ENCODE assay signal across 6 worm cellular contexts in the genomic region with DNA sequence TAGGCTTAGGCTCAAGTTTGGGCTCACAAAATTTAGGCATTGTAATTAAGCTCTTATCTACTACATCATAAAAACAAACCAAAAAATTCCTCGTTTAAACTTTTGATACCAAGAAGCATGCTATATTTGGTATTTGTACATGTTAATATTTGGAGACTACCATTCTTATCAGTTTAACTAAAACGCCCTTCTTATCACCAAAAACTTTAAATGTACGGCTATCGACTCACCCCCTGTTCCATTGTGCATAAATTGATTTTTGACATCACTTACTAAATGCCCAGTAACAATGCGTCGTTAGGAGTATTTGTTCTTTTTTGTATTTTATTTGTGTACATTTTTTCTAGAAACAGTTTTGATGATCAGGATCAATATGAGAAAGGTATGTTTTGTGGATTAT.
TF ChIP-seq lines count a peak whose summit lies in the region.

TSS of gene T06A1.5 (plus strand) at position 209 of the 400 bp plus-strand sequence.

TF ChIP-seq in whole organism, L1 larva, 84 proteins besides CTCF, POLR2A, EP300 and RAD21:
- TF ChIP-seq ama-1 (optimal IDR thresholded peaks at IDR 0.05; lab: Kevin White, UChicago) (no peak), ets-5 (GFP tag; IDR thresholded peaks at IDR 0.05; lab: Robert Waterston, UW) (no peak), nhr-12 (tag; optimal IDR thresholded peaks at IDR 0.05; lab: Kevin White, UChicago) (no peak), jun-1 (tag; optimal IDR thresholded peaks at IDR 0.05; lab: Kevin White, UChicago) (no peak), elt-2 (tag; optimal IDR thresholded peaks at IDR 0.05; lab: Kevin White, UChicago) (peak; percentile 75), ceh-63 (GFP tag; optimal IDR thresholded peaks at IDR 0.05; lab: Kevin White, UChicago) (no peak)

TF ChIP-seq in whole organism, L2 larva, 48 proteins besides CTCF, POLR2A, EP300 and RAD21:
- TF ChIP-seq skn-1 (tag; optimal IDR thresholded peaks at IDR 0.05; lab: Kevin White, UChicago) (no peak), ama-1 (optimal IDR thresholded peaks at IDR 0.05; lab: Kevin White, UChicago) (no peak), sma-9 (GFP tag; optimal IDR thresholded peaks at IDR 0.05; lab: Kevin White, UChicago) (peak; percentile 45), sma-9 (tag; optimal IDR thresholded peaks at IDR 0.05; lab: Kevin White, UChicago) (no peak), fos-1 (tag; optimal IDR thresholded peaks at IDR 0.05; lab: Kevin White, UChicago) (peak; percentile 84), snpc-4 (tag; optimal IDR thresholded peaks at IDR 0.05; lab: Kevin White, UChicago) (no peak), lin-13 (GFP tag; optimal IDR thresholded peaks at IDR 0.05; lab: Kevin White, UChicago) (no peak), nhr-77 (tag; optimal IDR thresholded peaks at IDR 0.05; lab: Kevin White, UChicago) (no peak), mab-5 (tag; optimal IDR thresholded peaks at IDR 0.05; lab: Kevin White, UChicago) (no peak), elt-1 (tag; optimal IDR thresholded peaks at IDR 0.05; lab: Kevin White, UChicago) (no peak)
TF ChIP-seq in whole organism, L2 larva: peak in this region for 2.

TF ChIP-seq in whole organism, L3 larva, 47 proteins besides CTCF, POLR2A, EP300 and RAD21:
- TF ChIP-seq pqm-1 (tag; optimal IDR thresholded peaks at IDR 0.05; lab: Kevin White, UChicago) (peak; percentile 89), zag-1 (tag; optimal IDR thresholded peaks at IDR 0.05; lab: Kevin White, UChicago) (no peak), elt-2 (tag; optimal IDR thresholded peaks at IDR 0.05; lab: Kevin White, UChicago) (peak; percentile 87)
TF ChIP-seq in whole organism, L3 larva: peak in this region for 2.

TF ChIP-seq in whole organism, L4 larva, 104 proteins besides CTCF, POLR2A, EP300 and RAD21:
- TF ChIP-seq nhr-28 (tag; optimal IDR thresholded peaks at IDR 0.05; lab: Kevin White, UChicago) (peak; percentile 86), lin-1 (GFP tag; IDR thresholded peaks at IDR 0.05; lab: Robert Waterston, UW) (no peak), dmd-6 (GFP tag; IDR thresholded peaks at IDR 0.05; lab: Robert Waterston, UW) (peak; percentile 61; the same call in 1 of the 2 replicates), unc-62 (GFP tag; optimal IDR thresholded peaks at IDR 0.05 in 1 of 2; lab: Kevin White, UChicago) (peak in 1 of 2 experiments; percentile 22), unc-62 (tag; optimal IDR thresholded peaks at IDR 0.05; lab: Kevin White, UChicago) (no peak), pqm-1 (tag; optimal IDR thresholded peaks at IDR 0.05; lab: Kevin White, UChicago) (peak; percentile 90), daf-16 (GFP tag; optimal IDR thresholded peaks at IDR 0.05; lab: Kevin White, UChicago) (no peak), daf-16 (tag; optimal IDR thresholded peaks at IDR 0.05; lab: Kevin White, UChicago) (peak; percentile 51), mes-2 (tag; optimal IDR thresholded peaks at IDR 0.05; lab: Kevin White, UChicago; ENCODE audit: poor library complexity, severe bottlenecking) (no peak), hlh-11 (tag; optimal IDR thresholded peaks at IDR 0.05; lab: Kevin White, UChicago) (peak; percentile 49), mxl-3 (GFP tag; optimal IDR thresholded peaks at IDR 0.05; lab: Kevin White, UChicago) (peak; percentile 1), dve-1 (tag; optimal IDR thresholded peaks at IDR 0.05; lab: Kevin White, UChicago; ENCODE audit: insufficient read depth) (peak; percentile 66)

TF ChIP-seq in whole organism, late embryonic, 69 proteins besides CTCF, POLR2A, EP300 and RAD21:
- peak; percentile 70 for TF ChIP-seq elt-2 (tag; optimal IDR thresholded peaks at IDR 0.05; lab: Kevin White, UChicago)
- TF ChIP-seq ceh-30 (tag; optimal IDR thresholded peaks at IDR 0.05; lab: Kevin White, UChicago), result no peak

TF ChIP-seq in whole organism, young adult, 124 proteins besides CTCF, POLR2A, EP300 and RAD21:
- TF ChIP-seq lsl-1 (GFP tag; optimal IDR thresholded peaks at IDR 0.05; lab: Kevin White, UChicago), result no peak
- TF ChIP-seq nhr-80 (tag; optimal IDR thresholded peaks at IDR 0.05; lab: Kevin White, UChicago), result peak; percentile 74
- TF ChIP-seq nhr-90 (tag; optimal IDR thresholded peaks at IDR 0.05; lab: Kevin White, UChicago), result no peak
